Fruit fly (Drosophila melanogaster) whole organism, embryonic: ENCODE results near the gene msps.

Experiments used
- Atf3 ChIP-seq: fragments of 200-800 bp; sonication (Bioruptor generic); optimal IDR thresholded peaks from 3 replicates; lab custom pipeline; 2016; ENCODE audit warnings: missing biosample characterization, missing genetic modification characterization
- Awh ChIP-seq: fragments of 200-800 bp; sonication (Bioruptor generic); IDR thresholded peaks from 2 replicates; pipeline ENCODE4, ENCODE4 v1.3.6; 2022; ENCODE audit warnings: missing biosample characterization, missing genetic modification characterization
- C15 ChIP-seq: fragments of 200-800 bp; sonication (Bioruptor generic); IDR thresholded peaks from 3 replicates; pipeline ENCODE4 v1.3.6; 2022; ENCODE audit warnings: missing biosample characterization, missing genetic modification characterization
- CG10147 ChIP-seq: fragments of 200-800 bp; sonication (Bioruptor generic); optimal IDR thresholded peaks from 2 replicates; lab custom pipeline; 2019; ENCODE audit warnings: missing biosample characterization, mild to moderate bottlenecking, missing genetic modification characterization, moderate library complexity
- CG10431 ChIP-seq: fragments of 200-800 bp; sonication (Bioruptor generic); optimal IDR thresholded peaks from 3 replicates; lab custom pipeline; 2018; ENCODE audit warnings: missing biosample characterization, mild to moderate bottlenecking, missing genetic modification characterization
- CG10543 ChIP-seq: fragments of 200-800 bp; sonication (Bioruptor generic); optimal IDR thresholded peaks from 3 replicates; lab custom pipeline; 2017; ENCODE audit warnings: missing biosample characterization, mild to moderate bottlenecking, missing genetic modification characterization, moderate library complexity
- CG11695 ChIP-seq: fragments of 200-800 bp; sonication (Bioruptor generic); IDR thresholded peaks from 3 replicates; pipeline ENCODE4 v1.3.6; 2022; ENCODE audit warnings: missing biosample characterization, missing genetic modification characterization
- CG13624 ChIP-seq: fragments of 200-800 bp; sonication (Bioruptor generic); optimal IDR thresholded peaks from 2 replicates; lab custom pipeline; 2016; ENCODE audit warnings: missing biosample characterization, missing genetic modification characterization
- CG14441 ChIP-seq: fragments of 200-800 bp; sonication (Bioruptor generic); IDR thresholded peaks from 2 replicates; pipeline ENCODE4 v1.3.6; 2022; ENCODE audit warnings: missing biosample characterization, missing genetic modification characterization
- CG14965 ChIP-seq: fragments of 200-800 bp; sonication (Bioruptor generic); optimal IDR thresholded peaks from 2 replicates; lab custom pipeline; 2016; ENCODE audit warnings: missing biosample characterization, missing genetic modification characterization, borderline replicate concordance
- CG15011 ChIP-seq: fragments of 200-800 bp; sonication (Bioruptor generic); optimal IDR thresholded peaks from 3 replicates; lab custom pipeline; 2018; ENCODE audit warnings: missing biosample characterization, mild to moderate bottlenecking, missing genetic modification characterization
- CG15601 ChIP-seq: fragments of 200-800 bp; sonication (Bioruptor generic); optimal IDR thresholded peaks from 3 replicates; lab custom pipeline; 2019; ENCODE audit warnings: missing biosample characterization, mild to moderate bottlenecking, missing genetic modification characterization, moderate library complexity
- CG1647 ChIP-seq: fragments of 200-800 bp; sonication (Bioruptor generic); optimal IDR thresholded peaks from 3 replicates; lab custom pipeline; 2016; ENCODE audit warnings: missing biosample characterization, missing genetic modification characterization
- CG17385 ChIP-seq: fragments of 200-800 bp; sonication (Bioruptor generic); optimal IDR thresholded peaks from 3 replicates; lab custom pipeline; 2018; ENCODE audit warnings: missing biosample characterization, mild to moderate bottlenecking, missing genetic modification characterization
- CG17829 ChIP-seq: fragments of 200-800 bp; optimal IDR thresholded peaks from 2 replicates; lab custom pipeline; 2019; ENCODE audit warnings: missing biosample characterization, mild to moderate bottlenecking, missing genetic modification characterization, moderate library complexity
- CG18011 ChIP-seq: fragments of 200-800 bp; sonication (Bioruptor generic); optimal IDR thresholded peaks from 2 replicates; lab custom pipeline; 2017; ENCODE audit warnings: missing biosample characterization, missing genetic modification characterization, mild to moderate bottlenecking, moderate library complexity, missing genotype
- CG3838 ChIP-seq: fragments of 200-800 bp; sonication (Bioruptor generic); optimal IDR thresholded peaks from 3 replicates; lab custom pipeline; 2016; ENCODE audit warnings: missing biosample characterization, missing genetic modification characterization
- CG4282 ChIP-seq: fragments of 200-800 bp; sonication (Bioruptor generic); optimal IDR thresholded peaks from 2 replicates; lab custom pipeline; 2016; ENCODE audit warnings: missing biosample characterization, missing genetic modification characterization
- CG5245 ChIP-seq: fragments of 200-800 bp; sonication (Bioruptor generic); optimal IDR thresholded peaks from 3 replicates; lab custom pipeline; 2016; ENCODE audit warnings: missing biosample characterization, missing genetic modification characterization
- CG6254 ChIP-seq: fragments of 200-800 bp; sonication (Bioruptor generic); optimal IDR thresholded peaks from 3 replicates; lab custom pipeline; 2017; ENCODE audit warnings: mild to moderate bottlenecking, missing biosample characterization, missing genetic modification reagents, missing genetic modification characterization
- CG6683 ChIP-seq: fragments of 200-800 bp; sonication (Bioruptor generic); optimal IDR thresholded peaks from 2 replicates; lab custom pipeline; 2017; ENCODE audit warnings: missing biosample characterization, mild to moderate bottlenecking, missing genetic modification characterization, missing genetic modification reagents
- CG6854 ChIP-seq: fragments of 200-800 bp; sonication (Bioruptor generic); optimal IDR thresholded peaks from 3 replicates; lab custom pipeline; 2017; ENCODE audit warnings: missing biosample characterization, mild to moderate bottlenecking, missing genetic modification characterization
- CG8089 ChIP-seq: fragments of 200-800 bp; sonication (Bioruptor generic); optimal IDR thresholded peaks from 3 replicates; lab custom pipeline; 2016; ENCODE audit warnings: missing biosample characterization, missing genetic modification characterization
- CG9437 ChIP-seq: fragments of 200-800 bp; sonication (Bioruptor generic); optimal IDR thresholded peaks from 2 replicates; lab custom pipeline; 2018; ENCODE audit warnings: missing biosample characterization, mild to moderate bottlenecking, missing genetic modification characterization
- CTCF ChIP-seq: fragments of 200-800 bp; sonication (Bioruptor generic); optimal IDR thresholded peaks from 2 replicates; lab custom pipeline; 2017; ENCODE audit warnings: missing biosample characterization, mild to moderate bottlenecking, missing genetic modification characterization, moderate library complexity
- CrebB ChIP-seq: fragments of 200-800 bp; sonication (Bioruptor generic); optimal IDR thresholded peaks from 3 replicates; lab custom pipeline; 2018; ENCODE audit warnings: missing biosample characterization, mild to moderate bottlenecking, missing genetic modification characterization
- Dek ChIP-seq: fragments of 200-800 bp; sonication (Bioruptor generic); optimal IDR thresholded peaks from 3 replicates; lab custom pipeline; 2019; ENCODE audit warnings: missing biosample characterization, mild to moderate bottlenecking, missing genetic modification characterization, moderate library complexity
- Doc3 ChIP-seq: fragments of 200-800 bp; sonication (Bioruptor generic); IDR thresholded peaks from 3 replicates; pipeline ENCODE4 v1.3.6; 2022; ENCODE audit warnings: missing biosample characterization, missing genetic modification characterization; ENCODE audit not compliant: partially characterized antibody
- E2f2 ChIP-seq: fragments of 200-800 bp; sonication (Bioruptor generic); IDR thresholded peaks from 2 replicates; pipeline ENCODE4 v1.3.6; 2022; ENCODE audit warnings: missing biosample characterization, missing genetic modification characterization
- HLH4C ChIP-seq: fragments of 200-800 bp; sonication (Bioruptor generic); IDR thresholded peaks from 3 replicates; pipeline ENCODE4 v1.3.6; 2022; ENCODE audit warnings: missing biosample characterization, missing genetic modification characterization; ENCODE audit not compliant: partially characterized antibody
- HmgZ ChIP-seq: fragments of 200-800 bp; sonication (Bioruptor generic); optimal IDR thresholded peaks from 2 replicates; lab custom pipeline; 2018; ENCODE audit warnings: missing biosample characterization, mild to moderate bottlenecking, missing genetic modification characterization
- Hr78 ChIP-seq, 2 experiments: fragments of 200-800 bp in 1 of 2; fragments of >200 bp in 1 of 2; sonication (Bioruptor generic) in 1 of 2; optimal IDR thresholded peaks; 2 replicates each; lab custom pipeline; 2017 to 2019; ENCODE audit warnings: missing biosample characterization in 2 of 2, missing genetic modification characterization in 2 of 2, mild to moderate bottlenecking in 1 of 2, moderate library complexity in 1 of 2
- Meics ChIP-seq: fragments of 200-800 bp; sonication (Bioruptor generic); optimal IDR thresholded peaks from 2 replicates; lab custom pipeline; 2017; ENCODE audit warnings: missing biosample characterization, mild to moderate bottlenecking, missing genetic modification characterization
- Pdp1 ChIP-seq, 2 experiments: fragments of 200-800 bp; sonication (Bioruptor generic); optimal IDR thresholded peaks; 3 replicates each; lab custom pipeline; 2016; ENCODE audit warnings: missing biosample characterization in 2 of 2, missing genetic modification characterization in 2 of 2, mild to moderate bottlenecking in 1 of 2, moderate library complexity in 1 of 2
- Ssrp ChIP-seq: fragments of 200-800 bp; sonication (Bioruptor generic); optimal IDR thresholded peaks from 2 replicates; lab custom pipeline; 2018; ENCODE audit warnings: missing biosample characterization, mild to moderate bottlenecking, missing genetic modification characterization, moderate library complexity
- Vsx1 ChIP-seq: fragments of 200-800 bp; sonication (Bioruptor generic); optimal IDR thresholded peaks from 2 replicates; lab custom pipeline; 2017; ENCODE audit warnings: missing biosample characterization, mild to moderate bottlenecking, missing genetic modification characterization, missing genetic modification reagents
- ci ChIP-seq: fragments of 200-800 bp; sonication (Bioruptor generic); IDR thresholded peaks from 3 replicates; pipeline ENCODE4 v1.3.6; 2022; ENCODE audit warnings: missing biosample characterization, missing genetic modification characterization
- dimm ChIP-seq: fragments of 200-800 bp; sonication (Bioruptor generic); IDR thresholded peaks from 2 replicates; pipeline ENCODE4 v1.3.6; 2022; ENCODE audit warnings: missing biosample characterization, missing genetic modification characterization
- fd64A ChIP-seq: fragments of 200-800 bp; sonication (Bioruptor generic); optimal IDR thresholded peaks from 3 replicates; lab custom pipeline; 2018; ENCODE audit warnings: missing biosample characterization, mild to moderate bottlenecking, missing genetic modification characterization
- onecut ChIP-seq: fragments of 200-800 bp; sonication (Bioruptor generic); IDR thresholded peaks from 2 replicates; pipeline ENCODE4 v1.3.6; 2022; ENCODE audit warnings: missing biosample characterization, missing genetic modification characterization
- pan ChIP-seq, 4 experiments: fragments of >200 bp in 3 of 4; fragments of 200-800 bp in 1 of 4; sonication (Bioruptor generic) in 1 of 4; optimal IDR thresholded peaks in 3 of 4; IDR thresholded peaks in 1 of 4; 2 replicates each; pipeline versions ENCODE4 v1.3.6 to Lab custom; 2017 to 2022; ENCODE audit warnings: missing biosample characterization in 2 of 4, missing genetic modification characterization in 2 of 4, mixed read lengths in 1 of 4
- psq ChIP-seq: fragments of 200-800 bp; sonication (Bioruptor generic); optimal IDR thresholded peaks from 2 replicates; lab custom pipeline; 2017; ENCODE audit warnings: missing biosample characterization, missing genetic modification characterization
- ro ChIP-seq: fragments of 200-800 bp; sonication (Bioruptor generic); IDR thresholded peaks from 2 replicates; pipeline ENCODE4 v1.3.6; 2022; ENCODE audit warnings: missing biosample characterization, missing genetic modification characterization
- sens-2 ChIP-seq: fragments of 200-800 bp; sonication (Bioruptor generic); IDR thresholded peaks from 2 replicates; pipeline ENCODE4 v1.3.6; 2022; ENCODE audit warnings: missing biosample characterization, missing genetic modification characterization
- seq ChIP-seq: fragments of 200-800 bp; sonication (Bioruptor generic); IDR thresholded peaks from 2 replicates; pipeline ENCODE4 v1.3.6; 2022; ENCODE audit warnings: missing biosample characterization, missing genetic modification characterization
- slou ChIP-seq: fragments of 200-800 bp; sonication (Bioruptor generic); optimal IDR thresholded peaks from 3 replicates; lab custom pipeline; 2016; ENCODE audit warnings: missing biosample characterization, missing genetic modification characterization
- sna ChIP-seq: fragments of 200-800 bp; sonication (Bioruptor generic); IDR thresholded peaks from 2 replicates; pipeline ENCODE4 v1.3.6; 2022; ENCODE audit warnings: missing biosample characterization, missing genetic modification characterization; ENCODE audit not compliant: partially characterized antibody
- unc-4 ChIP-seq: fragments of 200-800 bp; sonication (Bioruptor generic); IDR thresholded peaks from 2 replicates; pipeline ENCODE4 v1.3.6; 2022; ENCODE audit warnings: missing biosample characterization, missing genetic modification characterization; ENCODE audit not compliant: partially characterized antibody
- yki ChIP-seq: fragments of >200 bp; optimal IDR thresholded peaks from 3 replicates; lab custom pipeline; 2018
- zfh2 ChIP-seq: fragments of 200-800 bp; sonication (Bioruptor generic); optimal IDR thresholded peaks from 2 replicates; lab custom pipeline; 2016; ENCODE audit warnings: missing biosample characterization, missing genetic modification characterization

The msps gene

dm6 chr3R:16091910-16092627, 41.5 kb downstream of the msps start (continued):
- TF ChIP-seq Atf3 (GFP tag; lab: Kevin White, UChicago) (no peak), C15 (no peak), ro (GFP tag; lab: Robert Waterston, UW) (no peak), CG9437 (GFP tag; lab: Kevin White, UChicago) (no peak), Doc3 (GFP tag; lab: Robert Waterston, UW) (no peak), CG6854 (no peak), CG8089 (GFP tag; lab: Kevin White, UChicago) (no peak), CG17829 (tag; lab: Kevin White, UChicago) (no peak), CG13624 (GFP tag; lab: Kevin White, UChicago) (no peak), pan (optimal IDR thresholded peaks at IDR 0.05; lab: Kevin White, UChicago) (no peak), pan (GFP tag; optimal IDR thresholded peaks at IDR 0.05 in 1 of 2, IDR thresholded peaks at IDR 0.05 in 1 of 2) (no peak), ci (0 out of 3 replicates have a peak, but pooled peaks have one; percentile 14), CG10431 (GFP tag; lab: Kevin White, UChicago) (peak; percentile 58), Pdp1 (GFP tag; optimal IDR thresholded peaks at IDR 0.05; lab: Kevin White, UChicago) (peak in 1 of 2 experiments; percentile 83), CG1647 (GFP tag; lab: Kevin White, UChicago) (no peak), sens-2 (GFP tag; lab: Robert Waterston, UW) (no peak), sna (GFP tag; lab: Robert Waterston, UW) (no peak), CG6254 (peak; percentile 51), CG14441 (GFP tag; lab: Robert Waterston, UW) (no peak), CG17385 (GFP tag; lab: Kevin White, UChicago) (no peak), zfh2 (no peak), E2f2 (GFP tag; lab: Robert Waterston, UW) (no peak), slou (GFP tag; lab: Kevin White, UChicago) (no peak), Vsx1 (GFP tag; lab: Kevin White, UChicago) (peak; percentile 58), CG10543 (GFP tag; lab: Kevin White, UChicago) (no peak), CG5245 (no peak), unc-4 (GFP tag; lab: Robert Waterston, UW) (no peak), seq (GFP tag; lab: Robert Waterston, UW) (no peak), CG15601 (tag; lab: Kevin White, UChicago) (no peak), CG11695 (GFP tag; lab: Robert Waterston, UW) (no peak), CG15011 (GFP tag; lab: Kevin White, UChicago) (no peak), Awh (GFP tag; lab: Robert Waterston, UW) (peak; percentile 63), yki (no peak), CTCF (GFP tag; lab: Kevin White, UChicago) (no peak), onecut (GFP tag; lab: Robert Waterston, UW) (peak; percentile 49; the same call in 1 of the 2 replicates), Dek (no peak), fd64A (GFP tag; lab: Kevin White, UChicago) (no peak), Hr78 (GFP tag; optimal IDR thresholded peaks at IDR 0.05; lab: Kevin White, UChicago) (peak in 1 of 2 experiments; percentile 75), psq (GFP tag; lab: Kevin White, UChicago) (no peak), HmgZ (no peak), Meics (GFP tag; lab: Kevin White, UChicago) (no peak), CG6683 (GFP tag; lab: Kevin White, UChicago) (no peak), dimm (no peak), Ssrp (tag; lab: Kevin White, UChicago) (no peak), CG4282 (GFP tag; lab: Kevin White, UChicago) (no peak), CG10147 (GFP tag; lab: Kevin White, UChicago) (no peak), CG18011 (GFP tag; lab: Kevin White, UChicago) (no peak), CG3838 (no peak), CG14965 (GFP tag; lab: Kevin White, UChicago) (no peak), HLH4C (no peak), CrebB (no peak)
